Worm (Caenorhabditis elegans): Measurements from ENCODE around the gene sde-2.
A peak's percentile ranks its signal among the peaks of the same experiment; 100 is the strongest.

The sde-2 gene

ce11 chrV:13659219-13659618, 31.8 kb downstream of the sde-2 start:
- TF ChIP-seq sma-9 (GFP tag; optimal IDR thresholded peaks at IDR 0.05), result peak; percentile 82
- no peak for TF ChIP-seq sma-9 (tag; optimal IDR thresholded peaks at IDR 0.05)
- TF ChIP-seq F13H6.1 (tag; optimal IDR thresholded peaks at IDR 0.05), result no peak
- no peak for TF ChIP-seq lin-13 (GFP tag; optimal IDR thresholded peaks at IDR 0.05)
- peak; percentile 45 for TF ChIP-seq crh-2 (tag; optimal IDR thresholded peaks at IDR 0.05)
- no peak for TF ChIP-seq lin-11 (tag; optimal IDR thresholded peaks at IDR 0.05)
- TF ChIP-seq fos-1 (tag; optimal IDR thresholded peaks at IDR 0.05), result peak; percentile 48
- TF ChIP-seq blmp-1 (tag; optimal IDR thresholded peaks at IDR 0.05; ENCODE audit: insufficient read depth), result peak; percentile 87

ce11 chrV:13660115-13660514, 32.7 kb downstream of the sde-2 start:
- TF ChIP-seq lin-13 (GFP tag; optimal IDR thresholded peaks at IDR 0.05), result no peak
- no peak for TF ChIP-seq ceh-16 (tag; optimal IDR thresholded peaks at IDR 0.05)
- no peak for TF ChIP-seq aly-2 (tag; optimal IDR thresholded peaks at IDR 0.05)
- no peak for TF ChIP-seq R02D3.7 (tag; optimal IDR thresholded peaks at IDR 0.05)
- no peak for TF ChIP-seq unc-39 (tag; optimal IDR thresholded peaks at IDR 0.05)
- TF ChIP-seq nhr-129 (tag; optimal IDR thresholded peaks at IDR 0.05), result no peak
- no peak for TF ChIP-seq lin-11 (tag; optimal IDR thresholded peaks at IDR 0.05)
- TF ChIP-seq lin-39 (tag; optimal IDR thresholded peaks at IDR 0.05), result no peak

ce11 chrV:13660660-13661325, 33.4 kb downstream of the sde-2 start, which contains the start of gene letm-1:
letm-1 (plus strand) TSS chrV:13661257.
- no peak for TF ChIP-seq peb-1 (tag; optimal IDR thresholded peaks at IDR 0.05)
- peak; percentile 32 for TF ChIP-seq fos-1 (tag; optimal IDR thresholded peaks at IDR 0.05)
- TF ChIP-seq sma-9 (GFP tag; optimal IDR thresholded peaks at IDR 0.05), result no peak
- TF ChIP-seq sma-9 (tag; optimal IDR thresholded peaks at IDR 0.05), result no peak
- TF ChIP-seq zag-1 (tag; optimal IDR thresholded peaks at IDR 0.05), result no peak
- peak; percentile 58 for TF ChIP-seq crh-2 (tag; optimal IDR thresholded peaks at IDR 0.05)
- TF ChIP-seq lsy-2 (tag; optimal IDR thresholded peaks at IDR 0.05), result peak in 1 of 2 experiments; percentile 21
- TF ChIP-seq nhr-129 (tag; optimal IDR thresholded peaks at IDR 0.05), result peak; percentile 9
- no peak for TF ChIP-seq elt-3 (tag; optimal IDR thresholded peaks at IDR 0.05)
- TF ChIP-seq nhr-11 (tag; optimal IDR thresholded peaks at IDR 0.05), result no peak
- TF ChIP-seq C34F6.9 (tag; optimal IDR thresholded peaks at IDR 0.05), result peak; percentile 24

ce11 chrV:13664340-13664916, 37.1 kb downstream of the sde-2 start:
- TF ChIP-seq mbf-1 (tag; optimal IDR thresholded peaks at IDR 0.05) (no peak), C34F6.9 (tag; optimal IDR thresholded peaks at IDR 0.05) (peak; percentile 26), unc-39 (tag; optimal IDR thresholded peaks at IDR 0.05) (no peak), unc-55 (GFP tag; optimal IDR thresholded peaks at IDR 0.05) (peak; percentile 62), sma-3 (GFP tag; optimal IDR thresholded peaks at IDR 0.05) (peak; percentile 22), nhr-25 (tag; optimal IDR thresholded peaks at IDR 0.05) (peak; percentile 7), nhr-129 (tag; optimal IDR thresholded peaks at IDR 0.05) (peak; percentile 10), sem-4 (tag; optimal IDR thresholded peaks at IDR 0.05) (peak; percentile 10), unc-62 (GFP tag; optimal IDR thresholded peaks at IDR 0.05) (no peak), crh-2 (tag; optimal IDR thresholded peaks at IDR 0.05) (peak; percentile 22), snpc-4 (tag; optimal IDR thresholded peaks at IDR 0.05) (no peak), ceh-16 (tag; optimal IDR thresholded peaks at IDR 0.05) (no peak), lsy-2 (tag; optimal IDR thresholded peaks at IDR 0.05) (peak in 1 of 2 experiments; percentile 48), sma-9 (GFP tag; optimal IDR thresholded peaks at IDR 0.05) (peak; percentile 1), sma-9 (tag; optimal IDR thresholded peaks at IDR 0.05) (no peak), ama-1 (optimal IDR thresholded peaks at IDR 0.05) (peak; percentile 27), gmeb-1 (tag; optimal IDR thresholded peaks at IDR 0.05) (peak; percentile 35), elt-1 (tag; optimal IDR thresholded peaks at IDR 0.05) (no peak), fos-1 (tag; optimal IDR thresholded peaks at IDR 0.05) (peak; percentile 36)

ce11 chrV:13665089-13665488, 37.7 kb downstream of the sde-2 start, which contains the start of gene rde-12:
rde-12 (plus strand) TSS chrV:13665389.
- TF ChIP-seq nhr-10 (tag; optimal IDR thresholded peaks at IDR 0.05), result no peak
- TF ChIP-seq fos-1 (tag; optimal IDR thresholded peaks at IDR 0.05), result peak; percentile 40

All from whole organism, L2 larva.